Worm (Caenorhabditis elegans) whole organism, mixed stage, embryonic: ENCODE results near the gene K01D12.7.

ENCODE experiments used
- M03D4.4 ChIP-seq: sonication (generic microtip); optimal IDR thresholded peaks from 2 replicates; lab custom pipeline; 2017; ENCODE audit warnings: mild to moderate bottlenecking, missing genetic modification characterization, missing compliant biosample characterization
- blmp-1 ChIP-seq: fragments of 150-350 bp; optimal IDR thresholded peaks from 2 replicates; lab custom pipeline; 2014; ENCODE audit warnings: missing biosample characterization, missing genetic modification characterization
- ceh-39 ChIP-seq: fragments of 150-350 bp; optimal IDR thresholded peaks from 2 replicates; lab custom pipeline; 2014; ENCODE audit warnings: missing biosample characterization, missing genetic modification characterization
- ceh-83 ChIP-seq: fragments of 200-800 bp; sonication (Bioruptor generic); optimal IDR thresholded peaks from 2 replicates; lab custom pipeline; 2018; ENCODE audit warnings: mild to moderate bottlenecking, missing genetic modification characterization, missing compliant biosample characterization
- ces-1 ChIP-seq: fragments of 150-350 bp; optimal IDR thresholded peaks from 2 replicates; lab custom pipeline; 2014; ENCODE audit warnings: missing biosample characterization, missing genetic modification reagents, missing genetic modification characterization
- cnd-1 ChIP-seq: fragments of 200-800 bp; sonication (Bioruptor generic); optimal IDR thresholded peaks from 2 replicates; lab custom pipeline; 2018; ENCODE audit warnings: mild to moderate bottlenecking, missing genetic modification characterization, missing compliant biosample characterization
- drap-1 ChIP-seq: fragments of 200-800 bp; sonication (Bioruptor generic); optimal IDR thresholded peaks from 3 replicates; lab custom pipeline; 2018; ENCODE audit warnings: mild to moderate bottlenecking, missing genetic modification characterization, missing compliant biosample characterization
- elt-1 ChIP-seq: sonication (generic microtip); optimal IDR thresholded peaks from 2 replicates; lab custom pipeline; 2017; ENCODE audit warnings: missing genetic modification characterization, mild to moderate bottlenecking, missing compliant biosample characterization, antibody characterized with exemption, moderate library complexity, borderline replicate concordance; ENCODE audit not compliant: insufficient read depth
- elt-3 ChIP-seq: fragments of 150-350 bp; optimal IDR thresholded peaks from 2 replicates; lab custom pipeline; 2014; ENCODE audit warnings: missing biosample characterization, missing genetic modification characterization
- flh-1 ChIP-seq: fragments of 200-800 bp; sonication (Bioruptor generic); optimal IDR thresholded peaks from 2 replicates; lab custom pipeline; 2018; ENCODE audit warnings: mild to moderate bottlenecking, missing genetic modification characterization, moderate library complexity, missing compliant biosample characterization
- ham-2 ChIP-seq: fragments of 200-800 bp; sonication (Bioruptor generic); optimal IDR thresholded peaks from 2 replicates; lab custom pipeline; 2018; ENCODE audit warnings: mild to moderate bottlenecking, missing genetic modification characterization, missing compliant biosample characterization
- lin-13 ChIP-seq: fragments of 150-350 bp; optimal IDR thresholded peaks from 2 replicates; lab custom pipeline; 2014; ENCODE audit warnings: missing biosample characterization, missing genetic modification characterization
- lin-32 ChIP-seq: fragments of 200-800 bp; sonication (Bioruptor generic); optimal IDR thresholded peaks from 2 replicates; lab custom pipeline; 2018; ENCODE audit warnings: mild to moderate bottlenecking, missing genetic modification characterization, missing compliant biosample characterization
- lsy-2 ChIP-seq: fragments of 150-350 bp; optimal IDR thresholded peaks from 2 replicates; lab custom pipeline; 2014; ENCODE audit warnings: missing biosample characterization, missing genetic modification characterization
- mab-5 ChIP-seq: fragments of 150-350 bp; optimal IDR thresholded peaks from 2 replicates; lab custom pipeline; 2014; ENCODE audit warnings: missing biosample characterization, missing genetic modification characterization
- mls-2 ChIP-seq: sonication (generic microtip); optimal IDR thresholded peaks from 2 replicates; lab custom pipeline; 2016; ENCODE audit warnings: mild to moderate bottlenecking, missing genetic modification characterization, moderate library complexity, missing compliant biosample characterization
- nhr-12 ChIP-seq: fragments of 150-350 bp; optimal IDR thresholded peaks from 2 replicates; lab custom pipeline; 2014; ENCODE audit warnings: missing biosample characterization, missing genetic modification characterization
- nhr-237 ChIP-seq: fragments of 150-350 bp; optimal IDR thresholded peaks from 2 replicates; lab custom pipeline; 2014; ENCODE audit warnings: missing biosample characterization, missing genetic modification characterization
- nhr-28 ChIP-seq: fragments of 150-350 bp; optimal IDR thresholded peaks from 2 replicates; lab custom pipeline; 2014; ENCODE audit warnings: missing biosample characterization, missing genetic modification characterization
- nhr-76 ChIP-seq: sonication (generic microtip); optimal IDR thresholded peaks from 2 replicates; lab custom pipeline; 2017; ENCODE audit warnings: missing biosample characterization, missing genetic modification characterization
- pha-4 ChIP-seq: fragments of 150-350 bp; optimal IDR thresholded peaks from 2 replicates; lab custom pipeline; 2018; ENCODE audit warnings: missing biosample characterization, missing genetic modification reagents, missing genetic modification characterization
- sem-2 ChIP-seq: fragments of 200-800 bp; sonication (Bioruptor generic); optimal IDR thresholded peaks from 2 replicates; lab custom pipeline; 2018; ENCODE audit warnings: mild to moderate bottlenecking, missing genetic modification characterization, missing compliant biosample characterization
- snpc-4 ChIP-seq: fragments of 150-350 bp; optimal IDR thresholded peaks from 2 replicates; lab custom pipeline; 2014; ENCODE audit warnings: missing biosample characterization, missing genetic modification characterization
- sptf-1 ChIP-seq: sonication (generic microtip); optimal IDR thresholded peaks from 2 replicates; lab custom pipeline; 2017; ENCODE audit warnings: mild to moderate bottlenecking, missing genetic modification characterization, moderate library complexity, missing compliant biosample characterization
- tbx-8 ChIP-seq: fragments of 200-800 bp; sonication (Bioruptor generic); optimal IDR thresholded peaks from 2 replicates; lab custom pipeline; 2018; ENCODE audit warnings: mild to moderate bottlenecking, missing genetic modification characterization, moderate library complexity, missing compliant biosample characterization
- unc-39 ChIP-seq: fragments of 150-350 bp; optimal IDR thresholded peaks from 2 replicates; lab custom pipeline; 2014; ENCODE audit warnings: missing biosample characterization, missing genetic modification characterization
- unc-62 ChIP-seq: fragments of 150-350 bp; optimal IDR thresholded peaks from 2 replicates; lab custom pipeline; 2014; ENCODE audit warnings: missing biosample characterization, missing genetic modification reagents, missing genetic modification characterization

The K01D12.7 gene

ce11 chrV:12413651-12414114 lies 12.4 kb upstream of the K01D12.7 start, which contains the start of gene cdr-6:
Gene cdr-6, minus strand, starts transcription at chrV:12413701.
- TF ChIP-seq ces-1 (GFP tag; lab: Kevin White, UChicago) (peak; percentile 22), sptf-1 (tag; lab: Kevin White, UChicago) (no peak), mls-2 (tag; lab: Kevin White, UChicago) (no peak), lin-13 (tag; lab: Kevin White, UChicago) (no peak), nhr-237 (tag; lab: Kevin White, UChicago) (no peak)

- TF ChIP-seq unc-62, result no peak
- no peak for TF ChIP-seq flh-1 (GFP tag; lab: Kevin White, UChicago)
- no peak for TF ChIP-seq cnd-1
- TF ChIP-seq ham-2 (GFP tag; lab: Kevin White, UChicago), result no peak
- TF ChIP-seq drap-1 (GFP tag; lab: Kevin White, UChicago), result no peak
- TF ChIP-seq elt-3, result no peak
- TF ChIP-seq unc-39, result no peak
- no peak for TF ChIP-seq blmp-1 (tag; lab: Kevin White, UChicago)
- no peak for TF ChIP-seq nhr-28 (tag; lab: Kevin White, UChicago)
- no peak for TF ChIP-seq ceh-83 (GFP tag; lab: Kevin White, UChicago)
- no peak for TF ChIP-seq tbx-8 (GFP tag; lab: Kevin White, UChicago)
- TF ChIP-seq pha-4 (tag; lab: Kevin White, UChicago), result no peak
- no peak for TF ChIP-seq ceh-39 (tag; lab: Kevin White, UChicago)
- no peak for TF ChIP-seq nhr-237 (tag; lab: Kevin White, UChicago)
Measured at ce11 chrV:12412321-12412720, 11.0 kb upstream of the K01D12.7 start.

- TF ChIP-seq nhr-76 (tag; lab: Kevin White, UChicago) (no peak), elt-1 (tag; lab: Kevin White, UChicago) (peak; percentile 12)
Measured at ce11 chrV:12411909-12412308, 10.6 kb upstream of the K01D12.7 start, which contains the start of gene cdr-7. Gene cdr-7, minus strand, starts transcription at chrV:12412113.

ce11 chrV:12410416-12411001 lies 9.2 kb upstream of the K01D12.7 start, which contains the start of gene hrg-2:
Gene hrg-2, minus strand, starts transcription at chrV:12410513.
- TF ChIP-seq lsy-2 (tag; lab: Kevin White, UChicago), result no peak
- TF ChIP-seq elt-1 (tag; lab: Kevin White, UChicago), result no peak
- no peak for TF ChIP-seq nhr-76 (tag; lab: Kevin White, UChicago)
- TF ChIP-seq lin-13 (tag; lab: Kevin White, UChicago), result no peak

ce11 chrV:12408996-12409395 lies 7.7 kb upstream of the K01D12.7 start:
- TF ChIP-seq lsy-2 (tag; lab: Kevin White, UChicago), result no peak
- no peak for TF ChIP-seq nhr-28 (tag; lab: Kevin White, UChicago)
- TF ChIP-seq nhr-237 (tag; lab: Kevin White, UChicago), result no peak
- TF ChIP-seq sem-2 (GFP tag; lab: Kevin White, UChicago), result no peak
- TF ChIP-seq drap-1 (GFP tag; lab: Kevin White, UChicago), result no peak
- TF ChIP-seq lin-32, result no peak
- TF ChIP-seq, all 35 proteins: peak for 0

- TF ChIP-seq nhr-12 (no peak), unc-39 (no peak), snpc-4 (tag; lab: Kevin White, UChicago) (no peak), mab-5 (tag; lab: Kevin White, UChicago) (no peak), M03D4.4 (no peak), unc-62 (no peak), lin-32 (no peak), elt-3 (no peak), cnd-1 (no peak)
Measured at ce11 chrV:12408525-12408924, 7.2 kb upstream of the K01D12.7 start, which contains the start of gene cdr-4. Gene cdr-4, minus strand, starts transcription at chrV:12408625.

- peak; percentile 11 for TF ChIP-seq sptf-1 (tag; lab: Kevin White, UChicago)
- no peak for TF ChIP-seq mab-5 (tag; lab: Kevin White, UChicago)
- TF ChIP-seq M03D4.4, result no peak
- TF ChIP-seq nhr-28 (tag; lab: Kevin White, UChicago), result no peak
Measured at ce11 chrV:12406514-12406913, 5.2 kb upstream of the K01D12.7 start.
